Fruit fly (Drosophila melanogaster): ENCODE results near the gene CG3793.
A peak's percentile ranks its signal among the peaks of the same experiment; 100 is the strongest.

The CG3793 gene

dm6 chr2L:15760666-15761065 lies 3.4 kb upstream of the CG3793 start (continued):
- TF ChIP-seq CG15269 (tag; optimal IDR thresholded peaks at IDR 0.05) (peak; percentile 29), ato (GFP tag; IDR thresholded peaks at IDR 0.05; ENCODE audit: partially characterized antibody) (no peak), ranshi (GFP tag; IDR thresholded peaks at IDR 0.05) (no peak), stwl (tag; optimal IDR thresholded peaks at IDR 0.05) (peak; percentile 65), gfzf (GFP tag; optimal IDR thresholded peaks at IDR 0.05) (peak; percentile 29), chinmo (GFP tag; IDR thresholded peaks at IDR 0.05; ENCODE audit: partially characterized antibody) (peak; percentile 73; the same call in 1 of the 4 replicates), CG13287 (GFP tag; IDR thresholded peaks at IDR 0.05; ENCODE audit: partially characterized antibody) (peak; percentile 25; the same call in 1 of the 2 replicates), CG10267 (tag; optimal IDR thresholded peaks at IDR 0.05) (peak; percentile 7)

DNA sequence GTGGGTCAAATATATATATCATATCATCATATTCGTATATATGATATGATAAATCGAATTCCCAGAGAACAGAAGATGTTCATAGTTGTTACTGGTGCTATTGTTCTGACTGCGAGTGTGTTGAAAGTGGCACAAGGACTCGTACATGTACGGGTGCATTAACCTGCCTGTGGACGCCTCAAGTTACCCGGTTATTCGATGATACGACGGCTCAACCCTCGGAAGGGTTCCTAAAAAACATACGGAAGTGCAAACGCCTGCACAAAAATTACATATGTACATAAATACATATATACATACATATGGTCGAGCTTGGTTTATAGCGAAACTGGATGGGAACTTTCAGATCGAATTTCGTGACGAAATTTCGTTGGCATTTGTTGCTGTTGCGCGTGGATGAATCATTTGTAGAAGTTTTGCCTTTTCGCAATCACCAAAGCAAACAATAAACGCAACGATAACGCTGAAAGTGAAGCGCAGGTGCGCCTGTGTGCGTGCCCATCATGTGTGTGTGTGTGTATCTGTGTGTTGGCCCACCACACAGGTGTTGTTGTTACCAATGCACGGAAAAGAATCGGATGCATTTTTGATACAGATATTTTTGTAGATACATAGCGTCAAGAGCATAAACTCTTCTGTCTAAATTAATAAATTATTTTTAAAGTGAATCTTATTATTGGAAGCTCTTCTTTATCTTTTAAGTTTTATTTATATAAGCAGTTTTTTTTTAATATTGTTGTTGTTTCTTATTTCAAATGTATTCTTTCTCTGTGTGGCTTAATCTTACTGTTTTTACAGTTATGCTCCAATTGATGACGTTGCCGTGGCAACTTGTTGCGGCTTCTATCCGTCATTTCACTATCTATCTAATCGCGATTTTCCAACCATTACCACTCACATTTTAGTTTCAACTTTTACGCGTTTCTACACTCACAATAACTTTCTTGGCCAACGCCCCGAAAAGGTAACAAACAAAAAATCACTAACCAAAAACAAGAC lies 2.3 kb upstream of the CG3793 start:
- TF ChIP-seq Poxn (GFP tag; IDR thresholded peaks at IDR 0.05) (no peak), CG5245 (GFP tag; optimal IDR thresholded peaks at IDR 0.05) (peak; percentile 58), CG6765 (GFP tag; optimal IDR thresholded peaks at IDR 0.05) (peak; percentile 27), CG32767 (GFP tag; IDR thresholded peaks at IDR 0.05) (peak; percentile 86), Nf-YA (GFP tag; IDR thresholded peaks at IDR 0.05) (peak; percentile 39; the same call in 1 of the 2 replicates), Dip3 (GFP tag; optimal IDR thresholded peaks at IDR 0.05) (no peak), CG17612 (GFP tag; IDR thresholded peaks at IDR 0.05) (no peak), sna (GFP tag; IDR thresholded peaks at IDR 0.05; ENCODE audit: partially characterized antibody) (no peak), BEAF-32 (GFP tag; optimal IDR thresholded peaks at IDR 0.05) (no peak), CG1792 (GFP tag; optimal IDR thresholded peaks at IDR 0.05) (peak; percentile 36), NFAT (GFP tag; IDR thresholded peaks at IDR 0.05) (no peak), kay (GFP tag; optimal IDR thresholded peaks at IDR 0.05) (peak; percentile 37), CG6683 (GFP tag; optimal IDR thresholded peaks at IDR 0.05) (peak; percentile 41), CG18599 (GFP tag; optimal IDR thresholded peaks at IDR 0.05) (peak; percentile 71), lilli (GFP tag; optimal IDR thresholded peaks at IDR 0.05) (peak; percentile 49), CG17829 (tag; optimal IDR thresholded peaks at IDR 0.05) (peak; percentile 81), CG5953 (GFP tag; IDR thresholded peaks at IDR 0.05) (peak; percentile 67; the same call in 1 of the 2 replicates), CG12219 (GFP tag; optimal IDR thresholded peaks at IDR 0.05) (peak; percentile 43), CG10431 (GFP tag; optimal IDR thresholded peaks at IDR 0.05) (no peak), dmrt99B (tag; optimal IDR thresholded peaks at IDR 0.05) (peak; percentile 84), CG8359 (GFP tag; optimal IDR thresholded peaks at IDR 0.05; ENCODE audit: borderline replicate concordance) (peak; percentile 21), p53 (GFP tag; optimal IDR thresholded peaks at IDR 0.05) (no peak), ash1 (GFP tag; optimal IDR thresholded peaks at IDR 0.05) (no peak), CG3726 (GFP tag; IDR thresholded peaks at IDR 0.05) (0 out of 3 replicates have a peak, but pooled peaks have one; percentile 50), tgo (GFP tag; IDR thresholded peaks at IDR 0.05) (peak; percentile 87), rib (GFP tag; IDR thresholded peaks at IDR 0.05) (no peak), ken (GFP tag; IDR thresholded peaks at IDR 0.05) (peak; percentile 72; the same call in 2 of the 3 replicates), Abd-B (GFP tag; optimal IDR thresholded peaks at IDR 0.05) (peak; percentile 55), Hsf (GFP tag; optimal IDR thresholded peaks at IDR 0.05) (peak; percentile 56), Optix (GFP tag; IDR thresholded peaks at IDR 0.05) (peak; percentile 45; the same call in 1 of the 3 replicates), CG12071 (GFP tag; optimal IDR thresholded peaks at IDR 0.05) (no peak), Hr78 (GFP tag; optimal IDR thresholded peaks at IDR 0.05) (no peak), hth (optimal IDR thresholded peaks at IDR 0.05) (no peak), CG12391 (tag; optimal IDR thresholded peaks at IDR 0.05) (peak; percentile 88), Lhr (GFP tag; optimal IDR thresholded peaks at IDR 0.05) (no peak), Fer3 (tag; optimal IDR thresholded peaks at IDR 0.05) (peak; percentile 58), gro (GFP tag; optimal IDR thresholded peaks at IDR 0.05) (no peak), peb (GFP tag; IDR thresholded peaks at IDR 0.05) (peak; percentile 77)

Measured in whole organism, embryonic.